Fruit fly (Drosophila melanogaster) whole organism, embryonic: ENCODE data around the gene AstC-R2.

Experiments used
- Adf1 ChIP-seq: fragments of 200-800 bp; sonication (Bioruptor generic); IDR thresholded peaks from 2 replicates; pipeline ENCODE4 v1.3.6; 2022; ENCODE audit warnings: missing biosample characterization, missing genetic modification characterization
- Antp ChIP-seq: fragments of 200-800 bp; sonication (Bioruptor generic); optimal IDR thresholded peaks from 3 replicates; lab custom pipeline; 2016; ENCODE audit warnings: missing biosample characterization, missing genetic modification characterization
- B-H2 ChIP-seq: fragments of 200-800 bp; sonication (Bioruptor generic); optimal IDR thresholded peaks from 2 replicates; lab custom pipeline; 2018; ENCODE audit warnings: missing biosample characterization, mild to moderate bottlenecking, missing genetic modification characterization
- Blimp-1 ChIP-seq: fragments of 200-800 bp; sonication (Bioruptor generic); optimal IDR thresholded peaks from 3 replicates; lab custom pipeline; 2018; ENCODE audit warnings: missing biosample characterization, missing genetic modification characterization, mild to moderate bottlenecking, moderate library complexity, missing genetic modification reagents
- CG10267 ChIP-seq: fragments of 200-800 bp; sonication (Bioruptor generic); optimal IDR thresholded peaks from 2 replicates; lab custom pipeline; 2018; ENCODE audit warnings: missing biosample characterization, mild to moderate bottlenecking, missing genetic modification characterization, moderate library complexity
- CG10366 ChIP-seq: fragments of 200-800 bp; sonication (Bioruptor generic); IDR thresholded peaks from 2 replicates; pipeline ENCODE4 v1.3.6; 2022; ENCODE audit warnings: missing biosample characterization, missing genetic modification characterization
- CG11560 ChIP-seq: fragments of 200-800 bp; sonication (Bioruptor generic); IDR thresholded peaks from 3 replicates; pipeline ENCODE4 v1.3.6; 2022; ENCODE audit warnings: missing biosample characterization, missing genetic modification characterization
- CG17385 ChIP-seq: fragments of 200-800 bp; sonication (Bioruptor generic); optimal IDR thresholded peaks from 3 replicates; lab custom pipeline; 2018; ENCODE audit warnings: missing biosample characterization, mild to moderate bottlenecking, missing genetic modification characterization
- CG1792 ChIP-seq: fragments of 200-800 bp; sonication (Bioruptor generic); optimal IDR thresholded peaks from 2 replicates; lab custom pipeline; 2016; ENCODE audit warnings: missing biosample characterization, missing genetic modification characterization
- CG33557 ChIP-seq: fragments of 200-800 bp; sonication (Bioruptor generic); optimal IDR thresholded peaks from 2 replicates; lab custom pipeline; 2019; ENCODE audit warnings: missing biosample characterization, mild to moderate bottlenecking, missing genetic modification characterization, moderate library complexity
- CG3726 ChIP-seq: fragments of 200-800 bp; sonication (Bioruptor generic); IDR thresholded peaks from 3 replicates; pipeline ENCODE4, ENCODE4 v1.3.6; 2022; ENCODE audit warnings: missing biosample characterization, missing genetic modification characterization
- CG43689 ChIP-seq: fragments of 200-800 bp; sonication (Bioruptor generic); IDR thresholded peaks from 2 replicates; pipeline ENCODE4 v1.3.6; 2022; ENCODE audit warnings: missing biosample characterization, missing genetic modification characterization
- CG4707 ChIP-seq: fragments of 200-800 bp; sonication (Bioruptor generic); optimal IDR thresholded peaks from 2 replicates; lab custom pipeline; 2018; ENCODE audit warnings: missing biosample characterization, mild to moderate bottlenecking, missing genetic modification characterization, moderate library complexity
- CG7556 ChIP-seq: fragments of 200-800 bp; sonication (Bioruptor generic); optimal IDR thresholded peaks from 2 replicates; lab custom pipeline; 2017; ENCODE audit warnings: missing biosample characterization, mild to moderate bottlenecking, missing genetic modification characterization
- CG7928 ChIP-seq: fragments of 200-800 bp; sonication (Bioruptor generic); optimal IDR thresholded peaks from 2 replicates; lab custom pipeline; 2017; ENCODE audit warnings: missing biosample characterization, mild to moderate bottlenecking, missing genetic modification characterization
- CG8089 ChIP-seq: fragments of 200-800 bp; sonication (Bioruptor generic); optimal IDR thresholded peaks from 3 replicates; lab custom pipeline; 2016; ENCODE audit warnings: missing biosample characterization, missing genetic modification characterization
- CG8944 ChIP-seq: fragments of 200-800 bp; sonication (Bioruptor generic); optimal IDR thresholded peaks from 3 replicates; lab custom pipeline; 2016; ENCODE audit warnings: missing biosample characterization, missing genetic modification characterization
- CG9609 ChIP-seq: fragments of 200-800 bp; sonication (Bioruptor generic); optimal IDR thresholded peaks from 3 replicates; lab custom pipeline; 2016; ENCODE audit warnings: missing biosample characterization, missing genetic modification characterization
- CG9797 ChIP-seq: fragments of 200-800 bp; sonication (Bioruptor generic); optimal IDR thresholded peaks from 3 replicates; lab custom pipeline; 2018; ENCODE audit warnings: missing biosample characterization, mild to moderate bottlenecking, missing genetic modification characterization
- CG9876 ChIP-seq: fragments of 200-800 bp; sonication (Bioruptor generic); optimal IDR thresholded peaks from 2 replicates; lab custom pipeline; 2016; ENCODE audit warnings: missing biosample characterization, missing genetic modification characterization
- CTCF ChIP-seq: fragments of 200-800 bp; sonication (Bioruptor generic); optimal IDR thresholded peaks from 2 replicates; lab custom pipeline; 2017; ENCODE audit warnings: missing biosample characterization, mild to moderate bottlenecking, missing genetic modification characterization, moderate library complexity
- CkIIα-i1 ChIP-seq: fragments of 200-800 bp; sonication (Bioruptor generic); IDR thresholded peaks from 2 replicates; pipeline ENCODE4 v1.3.6; 2022; ENCODE audit warnings: missing biosample characterization, missing genetic modification characterization
- D ChIP-seq, 2 experiments: fragments of 200-800 bp in 1 of 2; fragments of >200 bp in 1 of 2; sonication (Bioruptor generic) in 1 of 2; optimal IDR thresholded peaks; 2 replicates in 1 of 2; 3 replicates in 1 of 2; lab custom pipeline; 2017; ENCODE audit warnings: mild to moderate bottlenecking in 1 of 2, missing biosample characterization in 1 of 2, missing genetic modification characterization in 1 of 2, missing genetic modification reagents in 1 of 2
- Dip2 ChIP-seq: fragments of 200-800 bp; sonication (Bioruptor generic); IDR thresholded peaks from 2 replicates; pipeline ENCODE4 v1.3.6; 2022; ENCODE audit warnings: missing biosample characterization, missing genetic modification characterization
- Dip3 ChIP-seq: fragments of 200-800 bp; sonication (Bioruptor generic); optimal IDR thresholded peaks from 3 replicates; lab custom pipeline; 2016; ENCODE audit warnings: missing biosample characterization, missing genetic modification characterization
- Doc2 ChIP-seq: fragments of 200-800 bp; sonication (Bioruptor generic); IDR thresholded peaks from 2 replicates; pipeline ENCODE4 v1.3.6; 2022; ENCODE audit warnings: missing biosample characterization, missing genetic modification characterization
- E2f2 ChIP-seq: fragments of 200-800 bp; sonication (Bioruptor generic); IDR thresholded peaks from 2 replicates; pipeline ENCODE4 v1.3.6; 2022; ENCODE audit warnings: missing biosample characterization, missing genetic modification characterization
- Hey ChIP-seq: fragments of 200-800 bp; sonication (Bioruptor generic); optimal IDR thresholded peaks from 3 replicates; lab custom pipeline; 2018; ENCODE audit warnings: missing biosample characterization, mild to moderate bottlenecking, missing genetic modification characterization
- Kr ChIP-seq: fragments of 200-800 bp; sonication (Bioruptor generic); optimal IDR thresholded peaks from 2 replicates; lab custom pipeline; 2017; ENCODE audit warnings: missing biosample characterization, mild to moderate bottlenecking, missing genetic modification characterization
- NFAT ChIP-seq: fragments of 200-800 bp; sonication (Bioruptor generic); IDR thresholded peaks from 2 replicates; pipeline ENCODE4 v1.3.6; 2022; ENCODE audit warnings: missing biosample characterization, missing genetic modification characterization
- Nf-YA ChIP-seq: fragments of 200-800 bp; sonication (Bioruptor generic); IDR thresholded peaks from 2 replicates; pipeline ENCODE4 v1.3.6; 2022; ENCODE audit warnings: missing biosample characterization, missing genetic modification characterization
- Optix ChIP-seq: fragments of 200-800 bp; sonication (Bioruptor generic); IDR thresholded peaks from 3 replicates; pipeline ENCODE4 v1.3.6; 2022; ENCODE audit warnings: missing biosample characterization, missing genetic modification characterization
- Spps ChIP-seq: fragments of 200-800 bp; sonication (Bioruptor generic); optimal IDR thresholded peaks from 2 replicates; lab custom pipeline; 2018; ENCODE audit warnings: missing biosample characterization, mild to moderate bottlenecking, missing genetic modification characterization
- Trl ChIP-seq, 3 experiments: fragments of >200 bp in 2 of 3; fragments of 200-800 bp in 1 of 3; sonication (Bioruptor generic) in 1 of 3; optimal IDR thresholded peaks; 2 replicates in 1 of 3; 3 replicates in 2 of 3; lab custom pipeline; 2016 to 2017; ENCODE audit warnings: missing biosample characterization in 1 of 3, missing genetic modification characterization in 1 of 3
- amos ChIP-seq: fragments of 200-800 bp; sonication (Bioruptor generic); IDR thresholded peaks from 2 replicates; pipeline ENCODE4 v1.3.6; 2022; ENCODE audit warnings: missing biosample characterization, missing genetic modification characterization; ENCODE audit not compliant: partially characterized antibody
- ap ChIP-seq: fragments of 200-800 bp; sonication (Bioruptor generic); IDR thresholded peaks from 2 replicates; pipeline ENCODE4 v1.3.6; 2022; ENCODE audit warnings: missing biosample characterization, missing genetic modification characterization
- crc ChIP-seq: fragments of 200-800 bp; sonication (Bioruptor generic); optimal IDR thresholded peaks from 2 replicates; lab custom pipeline; 2016; ENCODE audit warnings: missing biosample characterization, missing genetic modification characterization
- croc ChIP-seq: fragments of 200-800 bp; sonication (Bioruptor generic); conservative IDR thresholded peaks from 3 replicates; pipeline ENCODE4 v1.3.6; 2022; ENCODE audit warnings: missing biosample characterization, missing genetic modification characterization
- crp ChIP-seq, 2 experiments: fragments of 200-800 bp; sonication (Bioruptor generic); optimal IDR thresholded peaks; 2 replicates in 1 of 2; 3 replicates in 1 of 2; lab custom pipeline; 2017; ENCODE audit warnings: missing biosample characterization in 2 of 2, missing genetic modification characterization in 2 of 2, mild to moderate bottlenecking in 1 of 2, moderate library complexity in 1 of 2
- dm ChIP-seq: fragments of 200-800 bp; sonication (Bioruptor generic); optimal IDR thresholded peaks from 3 replicates; lab custom pipeline; 2016; ENCODE audit warnings: missing biosample characterization, missing genetic modification characterization
- grau ChIP-seq: fragments of 200-800 bp; optimal IDR thresholded peaks from 3 replicates; lab custom pipeline; 2019; ENCODE audit warnings: missing biosample characterization, mild to moderate bottlenecking, missing genetic modification characterization, moderate library complexity
- gt ChIP-seq: fragments of 200-800 bp; sonication (Bioruptor generic); IDR thresholded peaks from 2 replicates; pipeline ENCODE4 v1.3.6; 2022; ENCODE audit warnings: missing biosample characterization, missing genetic modification characterization
- jing ChIP-seq: fragments of 200-800 bp; sonication (Bioruptor generic); optimal IDR thresholded peaks from 2 replicates; lab custom pipeline; 2018; ENCODE audit warnings: missing biosample characterization, mild to moderate bottlenecking, missing genetic modification characterization
- mirr ChIP-seq: fragments of 200-800 bp; sonication (Bioruptor generic); optimal IDR thresholded peaks from 3 replicates; lab custom pipeline; 2018; ENCODE audit warnings: missing biosample characterization, mild to moderate bottlenecking, missing genetic modification characterization
- mld ChIP-seq: fragments of 200-800 bp; sonication (Bioruptor generic); IDR thresholded peaks from 3 replicates; pipeline ENCODE4 v1.3.6; 2022; ENCODE audit warnings: missing biosample characterization, missing genetic modification characterization; ENCODE audit not compliant: partially characterized antibody
- onecut ChIP-seq: fragments of 200-800 bp; sonication (Bioruptor generic); IDR thresholded peaks from 2 replicates; pipeline ENCODE4 v1.3.6; 2022; ENCODE audit warnings: missing biosample characterization, missing genetic modification characterization
- pho ChIP-seq: fragments of 200-800 bp; sonication (Bioruptor generic); optimal IDR thresholded peaks from 2 replicates; lab custom pipeline; 2016; ENCODE audit warnings: missing biosample characterization, missing genetic modification characterization
- psq ChIP-seq: fragments of 200-800 bp; sonication (Bioruptor generic); optimal IDR thresholded peaks from 2 replicates; lab custom pipeline; 2017; ENCODE audit warnings: missing biosample characterization, missing genetic modification characterization
- ranshi ChIP-seq: fragments of 200-800 bp; sonication (Bioruptor generic); IDR thresholded peaks from 2 replicates; pipeline ENCODE4 v1.3.6; 2022; ENCODE audit warnings: missing biosample characterization, missing genetic modification characterization
- run ChIP-seq: fragments of 200-800 bp; sonication (Bioruptor generic); optimal IDR thresholded peaks from 3 replicates; lab custom pipeline; 2018; ENCODE audit warnings: missing biosample characterization, mild to moderate bottlenecking, missing genetic modification characterization
- slbo ChIP-seq: fragments of 200-800 bp; sonication (Bioruptor generic); IDR thresholded peaks from 2 replicates; pipeline ENCODE4 v1.3.6; 2022; ENCODE audit warnings: missing biosample characterization, missing genetic modification characterization

The AstC-R2 gene

DNA sequence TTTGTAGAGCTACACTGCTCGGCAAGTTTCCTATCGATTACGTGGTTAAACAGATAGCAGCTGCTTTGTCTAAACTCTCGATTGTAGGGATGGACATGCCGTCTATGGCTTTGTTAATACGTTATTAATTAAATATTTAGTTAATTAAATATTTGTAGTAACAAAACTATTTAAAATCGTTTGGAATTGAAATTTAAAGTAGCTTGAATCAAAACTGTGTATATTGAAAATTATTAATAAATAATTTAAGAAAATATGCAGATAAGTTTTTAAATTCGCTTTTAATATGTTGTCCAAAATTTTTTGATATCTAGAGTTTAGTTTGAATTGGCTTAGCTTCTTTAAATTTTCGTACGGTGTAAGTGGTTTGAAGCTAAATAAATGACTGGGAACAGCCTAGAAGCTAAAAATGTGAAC, 41.4 kb downstream of the AstC-R2 start, which contains the start of gene CG32196 (continued):
- TF ChIP-seq croc (peak; percentile 77), Nf-YA (GFP tag; lab: Robert Waterston, UW) (no peak; the same call in none of the 2 replicates), Doc2 (GFP tag; lab: Robert Waterston, UW) (no peak), grau (peak; percentile 93), gt (GFP tag; lab: Robert Waterston, UW) (peak; percentile 62; the same call in 1 of the 2 replicates), B-H2 (GFP tag; lab: Kevin White, UChicago) (peak; percentile 53), mld (GFP tag; lab: Robert Waterston, UW) (no peak), Dip2 (GFP tag; lab: Robert Waterston, UW) (no peak), CG1792 (GFP tag; lab: Kevin White, UChicago) (no peak), crp (GFP tag; optimal IDR thresholded peaks at IDR 0.05; lab: Kevin White, UChicago) (no peak), CG10267 (peak; percentile 82), D (optimal IDR thresholded peaks at IDR 0.05; lab: Kevin White, UChicago) (no peak), D (GFP tag; optimal IDR thresholded peaks at IDR 0.05; lab: Kevin White, UChicago) (peak; percentile 78), CG43689 (0 out of 2 replicates have a peak, but pooled peaks have one; percentile 42), CkIIα-i1 (GFP tag; lab: Robert Waterston, UW) (no peak), ap (GFP tag; lab: Robert Waterston, UW) (peak; percentile 66; the same call in 1 of the 2 replicates), CG3726 (no peak), run (peak; percentile 78), Adf1 (GFP tag; lab: Robert Waterston, UW) (no peak; the same call in 1 of the 2 replicates), CG8089 (GFP tag; lab: Kevin White, UChicago) (no peak), Trl (optimal IDR thresholded peaks at IDR 0.05; lab: Kevin White, UChicago) (no peak), Trl (GFP tag; optimal IDR thresholded peaks at IDR 0.05; lab: Kevin White, UChicago) (no peak), jing (GFP tag; lab: Kevin White, UChicago) (peak; percentile 8), CG9609 (GFP tag; lab: Kevin White, UChicago) (no peak), Dip3 (GFP tag; lab: Kevin White, UChicago) (no peak), crc (GFP tag; lab: Kevin White, UChicago) (no peak), CG4707 (GFP tag; lab: Kevin White, UChicago) (peak; percentile 29), Blimp-1 (peak; percentile 92), CG11560 (peak; percentile 56; the same call in 1 of the 3 replicates), slbo (peak; percentile 92), amos (GFP tag; lab: Robert Waterston, UW) (no peak; the same call in 1 of the 2 replicates), CG17385 (GFP tag; lab: Kevin White, UChicago) (peak; percentile 79), E2f2 (GFP tag; lab: Robert Waterston, UW) (no peak; the same call in 1 of the 2 replicates), CG7556 (GFP tag; lab: Kevin White, UChicago) (peak; percentile 89), CG7928 (GFP tag; lab: Kevin White, UChicago) (peak; percentile 76), Kr (no peak), Optix (GFP tag; lab: Robert Waterston, UW) (no peak; the same call in 2 of the 3 replicates), CG33557 (GFP tag; lab: Kevin White, UChicago) (peak; percentile 75), Hey (tag; lab: Kevin White, UChicago) (no peak), Spps (tag; lab: Kevin White, UChicago) (peak; percentile 71), psq (peak; percentile 47), NFAT (GFP tag; lab: Robert Waterston, UW) (peak; percentile 61), CG8944 (GFP tag; lab: Kevin White, UChicago) (peak; percentile 30), Antp (GFP tag; lab: Kevin White, UChicago) (peak; percentile 6), CG9876 (no peak), CG10366 (peak; percentile 82), mirr (GFP tag; lab: Kevin White, UChicago) (peak; percentile 48), CG9797 (GFP tag; lab: Kevin White, UChicago) (no peak), CTCF (GFP tag; lab: Kevin White, UChicago) (peak; percentile 16), ranshi (GFP tag; lab: Robert Waterston, UW) (peak; percentile 83), dm (GFP tag; lab: Kevin White, UChicago) (no peak), onecut (GFP tag; lab: Robert Waterston, UW) (peak; percentile 78), pho (GFP tag; lab: Kevin White, UChicago) (peak; percentile 17)
